Worm (Caenorhabditis elegans) whole organism, mixed stage, embryonic: ENCODE results near the gene clec-117.

ENCODE experiments used
- blmp-1 ChIP-seq: fragments of 150-350 bp; optimal IDR thresholded peaks from 2 replicates; lab custom pipeline; 2014; ENCODE audit warnings: missing biosample characterization, missing genetic modification characterization
- ceh-39 ChIP-seq: fragments of 150-350 bp; optimal IDR thresholded peaks from 2 replicates; lab custom pipeline; 2014; ENCODE audit warnings: missing biosample characterization, missing genetic modification characterization
- elt-1 ChIP-seq: sonication (generic microtip); optimal IDR thresholded peaks from 2 replicates; lab custom pipeline; 2017; ENCODE audit warnings: missing genetic modification characterization, mild to moderate bottlenecking, missing compliant biosample characterization, antibody characterized with exemption, moderate library complexity, borderline replicate concordance; ENCODE audit not compliant: insufficient read depth
- elt-3 ChIP-seq: fragments of 150-350 bp; optimal IDR thresholded peaks from 2 replicates; lab custom pipeline; 2014; ENCODE audit warnings: missing biosample characterization, missing genetic modification characterization
- hlh-1 ChIP-seq: fragments of 150-350 bp; optimal IDR thresholded peaks from 2 replicates; lab custom pipeline; 2014; ENCODE audit warnings: missing biosample characterization, missing genetic modification reagents, missing genetic modification characterization
- lin-13 ChIP-seq: fragments of 150-350 bp; optimal IDR thresholded peaks from 2 replicates; lab custom pipeline; 2014; ENCODE audit warnings: missing biosample characterization, missing genetic modification characterization
- mep-1 ChIP-seq: fragments of 150-350 bp; optimal IDR thresholded peaks from 2 replicates; lab custom pipeline; 2017; ENCODE audit warnings: missing biosample characterization, missing genetic modification reagents, missing genetic modification characterization, inconsistent platforms
- nhr-12 ChIP-seq: fragments of 150-350 bp; optimal IDR thresholded peaks from 2 replicates; lab custom pipeline; 2014; ENCODE audit warnings: missing biosample characterization, missing genetic modification characterization
- pha-4 ChIP-seq: fragments of 150-350 bp; optimal IDR thresholded peaks from 2 replicates; lab custom pipeline; 2018; ENCODE audit warnings: missing biosample characterization, missing genetic modification reagents, missing genetic modification characterization
- sptf-1 ChIP-seq: sonication (generic microtip); optimal IDR thresholded peaks from 2 replicates; lab custom pipeline; 2017; ENCODE audit warnings: mild to moderate bottlenecking, missing genetic modification characterization, moderate library complexity, missing compliant biosample characterization
- unc-62 ChIP-seq: fragments of 150-350 bp; optimal IDR thresholded peaks from 2 replicates; lab custom pipeline; 2014; ENCODE audit warnings: missing biosample characterization, missing genetic modification reagents, missing genetic modification characterization
- zip-8 ChIP-seq: fragments of 150-350 bp; optimal IDR thresholded peaks from 2 replicates; lab custom pipeline; 2014; ENCODE audit warnings: missing biosample characterization, missing genetic modification characterization
- ztf-11 ChIP-seq: fragments of 150-350 bp; optimal IDR thresholded peaks from 2 replicates; lab custom pipeline; 2014; ENCODE audit warnings: missing biosample characterization, missing genetic modification characterization

DNA sequence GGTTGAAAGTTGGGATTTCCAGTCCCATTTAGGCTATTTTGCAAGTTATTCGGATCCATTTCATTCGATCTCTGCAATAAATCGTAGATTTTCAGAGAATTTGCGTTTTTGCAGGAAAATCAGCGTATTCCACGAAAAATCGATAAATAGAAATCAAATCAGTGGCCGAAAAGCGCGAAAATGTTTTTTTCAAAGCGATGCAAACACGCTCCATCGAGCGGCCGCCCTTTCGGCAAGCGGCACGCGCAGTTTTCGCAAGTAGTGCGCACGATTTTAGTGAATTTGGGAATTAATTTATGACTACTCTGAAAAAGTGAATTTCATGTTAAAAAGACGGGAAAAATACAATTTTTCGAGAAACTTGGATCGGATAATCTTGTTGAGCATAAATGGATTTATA, 41.7 kb downstream of the clec-117 start:
- TF ChIP-seq lin-13 (tag; lab: Kevin White, UChicago): peak; percentile 90
- TF ChIP-seq sptf-1: peak; percentile 93
- TF ChIP-seq unc-62 (GFP tag; lab: Kevin White, UChicago): peak; percentile 50
- peak; percentile 74 for TF ChIP-seq nhr-12 (tag; lab: Kevin White, UChicago)
- peak; percentile 80 for TF ChIP-seq ztf-11
- peak; percentile 84 for TF ChIP-seq pha-4 (tag; lab: Kevin White, UChicago)
- TF ChIP-seq elt-1: no peak
- TF ChIP-seq hlh-1 (tag; lab: Kevin White, UChicago): peak; percentile 87
- no peak for TF ChIP-seq elt-3 (tag; lab: Kevin White, UChicago)
- peak; percentile 97 for TF ChIP-seq mep-1
- TF ChIP-seq ceh-39: peak; percentile 85
- no peak for TF ChIP-seq zip-8 (tag; lab: Kevin White, UChicago)
- peak; percentile 62 for TF ChIP-seq blmp-1 (tag; lab: Kevin White, UChicago)
